Fruit fly (Drosophila melanogaster) whole organism, prepupa: ENCODE results near the gene Bacc.

Experiments
- CG10631 ChIP-seq: fragments of 200-800 bp; sonication (Bioruptor generic); optimal IDR thresholded peaks from 2 replicates; lab custom pipeline; 2016; ENCODE audit warnings: missing biosample characterization, missing genetic modification characterization
- CG10669 ChIP-seq: fragments of 200-800 bp; sonication (Bioruptor generic); optimal IDR thresholded peaks from 3 replicates; lab custom pipeline; 2018; ENCODE audit warnings: missing biosample characterization, mild to moderate bottlenecking, missing genetic modification characterization, moderate library complexity
- CG11294 ChIP-seq: fragments of 200-800 bp; sonication (Bioruptor generic); IDR thresholded peaks from 2 replicates; pipeline ENCODE4 v1.3.6; 2022; ENCODE audit warnings: missing biosample characterization, missing genetic modification characterization
- CG11762 ChIP-seq: fragments of 200-800 bp; sonication (Bioruptor generic); optimal IDR thresholded peaks from 3 replicates; lab custom pipeline; 2016; ENCODE audit warnings: missing biosample characterization, missing genetic modification characterization; ENCODE audit not compliant: insufficient read depth
- CG15336 ChIP-seq: fragments of 200-800 bp; sonication (Bioruptor generic); IDR thresholded peaks from 2 replicates; pipeline ENCODE4 v1.3.6; 2022; ENCODE audit warnings: missing biosample characterization, missing genetic modification characterization
- CG1621 ChIP-seq: fragments of 200-800 bp; sonication (Bioruptor generic); optimal IDR thresholded peaks from 3 replicates; lab custom pipeline; 2018; ENCODE audit warnings: missing biosample characterization, mild to moderate bottlenecking, missing genetic modification characterization
- CG3032 ChIP-seq: fragments of 200-800 bp; optimal IDR thresholded peaks from 2 replicates; lab custom pipeline; 2019; ENCODE audit warnings: missing biosample characterization, mild to moderate bottlenecking, missing genetic modification characterization, moderate library complexity
- CG31627 ChIP-seq: fragments of 200-800 bp; sonication (Bioruptor generic); optimal IDR thresholded peaks from 3 replicates; lab custom pipeline; 2016; ENCODE audit warnings: missing biosample characterization, missing genetic modification characterization
- CG32006 ChIP-seq: fragments of 200-800 bp; sonication (Bioruptor generic); optimal IDR thresholded peaks from 3 replicates; lab custom pipeline; 2017; ENCODE audit warnings: missing biosample characterization, mild to moderate bottlenecking, missing genetic modification characterization
- CG34406 ChIP-seq: fragments of 200-800 bp; sonication (Bioruptor generic); optimal IDR thresholded peaks from 3 replicates; lab custom pipeline; 2016; ENCODE audit warnings: missing biosample characterization, missing genetic modification characterization
- CG3919 ChIP-seq: fragments of 200-800 bp; sonication (Bioruptor generic); optimal IDR thresholded peaks from 3 replicates; lab custom pipeline; 2016; ENCODE audit warnings: missing biosample characterization, missing genetic modification characterization
- CG4318 ChIP-seq: fragments of 200-800 bp; sonication (Bioruptor generic); optimal IDR thresholded peaks from 3 replicates; lab custom pipeline; 2017; ENCODE audit warnings: missing biosample characterization, mild to moderate bottlenecking, missing genetic modification characterization
- CG6163 ChIP-seq: fragments of 200-800 bp; sonication (Bioruptor generic); IDR thresholded peaks from 3 replicates; pipeline ENCODE4 v1.3.6; 2022; ENCODE audit warnings: missing biosample characterization, missing genetic modification characterization
- CG6276 ChIP-seq: fragments of 200-800 bp; sonication (Bioruptor generic); optimal IDR thresholded peaks from 2 replicates; lab custom pipeline; 2017; ENCODE audit warnings: missing biosample characterization, mild to moderate bottlenecking, missing genetic modification characterization
- CG6792 ChIP-seq: fragments of 200-800 bp; sonication (Bioruptor generic); optimal IDR thresholded peaks from 3 replicates; lab custom pipeline; 2016; ENCODE audit warnings: missing biosample characterization, missing genetic modification characterization
- CG6808 ChIP-seq: fragments of 200-800 bp; sonication (Bioruptor generic); optimal IDR thresholded peaks from 3 replicates; lab custom pipeline; 2017; ENCODE audit warnings: missing biosample characterization, missing genetic modification characterization, mild to moderate bottlenecking, moderate library complexity, missing genetic modification reagents
- CG7368 ChIP-seq: fragments of 200-800 bp; sonication (Bioruptor generic); optimal IDR thresholded peaks from 3 replicates; lab custom pipeline; 2016; ENCODE audit warnings: missing biosample characterization, missing genetic modification characterization
- CG9139 ChIP-seq: fragments of 200-800 bp; sonication (Bioruptor generic); optimal IDR thresholded peaks from 3 replicates; lab custom pipeline; 2017; ENCODE audit warnings: missing biosample characterization, mild to moderate bottlenecking, missing genetic modification characterization
- Eip75B ChIP-seq: fragments of 200-800 bp; sonication (Bioruptor generic); optimal IDR thresholded peaks from 3 replicates; lab custom pipeline; 2016; ENCODE audit warnings: missing biosample characterization, missing genetic modification characterization
- Eip78C ChIP-seq: fragments of 200-800 bp; sonication (Bioruptor generic); peaks from one replicate; lab custom pipeline; 2016; ENCODE audit warnings: missing biosample characterization, missing genetic modification characterization
- Eip93F ChIP-seq: fragments of 200-800 bp; sonication (Bioruptor generic); optimal IDR thresholded peaks from 2 replicates; lab custom pipeline; 2016; ENCODE audit warnings: missing biosample characterization, mild to moderate bottlenecking, missing genetic modification characterization
- Ets21C ChIP-seq: fragments of 200-800 bp; sonication (Bioruptor generic); optimal IDR thresholded peaks from 3 replicates; lab custom pipeline; 2016; ENCODE audit warnings: missing biosample characterization, missing genetic modification characterization
- Ets96B ChIP-seq: fragments of 200-800 bp; optimal IDR thresholded peaks from 2 replicates; lab custom pipeline; 2019; ENCODE audit warnings: missing biosample characterization, mild to moderate bottlenecking, missing genetic modification characterization, moderate library complexity
- Gug ChIP-seq: fragments of 200-800 bp; sonication (Bioruptor generic); IDR thresholded peaks from 2 replicates; pipeline ENCODE4 v1.3.6; 2022; ENCODE audit warnings: missing biosample characterization, missing genetic modification characterization
- Hr38 ChIP-seq: sonication (Bioruptor generic); optimal IDR thresholded peaks from 2 replicates; lab custom pipeline; 2016; ENCODE audit warnings: missing biosample characterization, missing genetic modification characterization
- Hr39 ChIP-seq: fragments of 200-800 bp; sonication (Bioruptor generic); optimal IDR thresholded peaks from 2 replicates; lab custom pipeline; 2016; ENCODE audit warnings: missing biosample characterization, missing genetic modification characterization
- Lpt ChIP-seq: fragments of 200-800 bp; sonication (Bioruptor generic); optimal IDR thresholded peaks from 3 replicates; lab custom pipeline; 2016; ENCODE audit warnings: missing biosample characterization, missing genetic modification characterization
- Smox ChIP-seq: fragments of 200-800 bp; sonication (Bioruptor generic); optimal IDR thresholded peaks from 3 replicates; lab custom pipeline; 2016; ENCODE audit warnings: missing biosample characterization, missing genetic modification characterization
- Sox14 ChIP-seq: fragments of 200-800 bp; sonication (Bioruptor generic); optimal IDR thresholded peaks from 3 replicates; lab custom pipeline; 2016; ENCODE audit warnings: missing biosample characterization, missing genetic modification characterization
- Sox15 ChIP-seq: fragments of 200-800 bp; sonication (Bioruptor generic); optimal IDR thresholded peaks from 3 replicates; lab custom pipeline; 2016; ENCODE audit warnings: missing biosample characterization, missing genetic modification characterization
- achi ChIP-seq: fragments of 200-800 bp; sonication (Bioruptor generic); optimal IDR thresholded peaks from 3 replicates; lab custom pipeline; 2016; ENCODE audit warnings: missing biosample characterization, missing genetic modification characterization
- dac ChIP-seq: fragments of 200-800 bp; sonication (Bioruptor generic); optimal IDR thresholded peaks from 2 replicates; lab custom pipeline; 2017; ENCODE audit warnings: missing biosample characterization, mild to moderate bottlenecking, missing genetic modification characterization
- dsx ChIP-seq: fragments of 200-800 bp; optimal IDR thresholded peaks from 3 replicates; lab custom pipeline; 2019; ENCODE audit warnings: missing biosample characterization, mild to moderate bottlenecking, missing genetic modification characterization, moderate library complexity; ENCODE audit not compliant: poor library complexity, severe bottlenecking
- eg ChIP-seq: fragments of 200-800 bp; sonication (Bioruptor generic); IDR thresholded peaks from 3 replicates; pipeline ENCODE4 v1.3.6; 2022; ENCODE audit warnings: missing biosample characterization, missing genetic modification characterization
- fd85E ChIP-seq: fragments of 200-800 bp; sonication (Bioruptor generic); optimal IDR thresholded peaks from 3 replicates; lab custom pipeline; 2016; ENCODE audit warnings: missing biosample characterization, missing genetic modification characterization
- pdm3 ChIP-seq: fragments of 200-800 bp; sonication (Bioruptor generic); optimal IDR thresholded peaks from 3 replicates; lab custom pipeline; 2016; ENCODE audit warnings: missing biosample characterization, missing genetic modification characterization
- salr ChIP-seq, 2 experiments: fragments of 200-800 bp; sonication (Bioruptor generic); optimal IDR thresholded peaks; 3 replicates each; lab custom pipeline; 2016 to 2018; ENCODE audit warnings: missing biosample characterization in 2 of 2, missing genetic modification characterization in 2 of 2, mild to moderate bottlenecking in 1 of 2
- spab ChIP-seq: fragments of 200-800 bp; sonication (Bioruptor generic); optimal IDR thresholded peaks from 2 replicates; lab custom pipeline; 2017; ENCODE audit warnings: missing biosample characterization, mild to moderate bottlenecking, missing genetic modification characterization, missing genetic modification reagents
- ss ChIP-seq, 2 experiments: fragments of 200-800 bp; sonication (Bioruptor generic); optimal IDR thresholded peaks; 2 replicates in 1 of 2; 3 replicates in 1 of 2; lab custom pipeline; 2017 to 2018; ENCODE audit warnings: mild to moderate bottlenecking in 2 of 2, missing biosample characterization in 2 of 2, missing genetic modification characterization in 2 of 2, moderate library complexity in 1 of 2
- svp ChIP-seq: fragments of 200-800 bp; sonication (Bioruptor generic); peaks from one replicate; lab custom pipeline; 2016; ENCODE audit warnings: missing biosample characterization, missing genetic modification characterization

Bacc gene

dm6 chr2L:2734215-2734614 lies 18.0 kb upstream of the Bacc start (continued):
- peak; percentile 64 for TF ChIP-seq Ets21C
- TF ChIP-seq CG4318 (GFP tag; lab: Kevin White, UChicago) = peak; percentile 59
- peak; percentile 79 for TF ChIP-seq CG1621 (tag; lab: Kevin White, UChicago)
- peak; percentile 79 for TF ChIP-seq CG31627 (GFP tag; lab: Kevin White, UChicago)
- TF ChIP-seq CG11762 (GFP tag; lab: Kevin White, UChicago) = peak; percentile 77
- TF ChIP-seq fd85E = no peak
- TF ChIP-seq CG6808 (GFP tag; lab: Kevin White, UChicago) = peak; percentile 91
- TF ChIP-seq dsx (GFP tag; lab: Kevin White, UChicago) = peak; percentile 82
- peak; percentile 82 for TF ChIP-seq CG15336 (GFP tag; lab: Robert Waterston, UW)
- TF ChIP-seq Hr39 (GFP tag; lab: Kevin White, UChicago) = peak; percentile 78
- no peak for TF ChIP-seq Hr38 (GFP tag; lab: Kevin White, UChicago)
- peak; percentile 66 for TF ChIP-seq CG34406
- peak; percentile 82 for TF ChIP-seq CG9139
- TF ChIP-seq CG10669 (GFP tag; lab: Kevin White, UChicago) = peak; percentile 91
- peak; percentile 76 for TF ChIP-seq eg (GFP tag; lab: Robert Waterston, UW)
- TF ChIP-seq CG6163 (GFP tag; lab: Robert Waterston, UW) = peak; percentile 76

- TF ChIP-seq svp (GFP tag; lab: Kevin White, UChicago) = no peak
- peak; percentile 5 for TF ChIP-seq CG3919
- TF ChIP-seq Eip78C (GFP tag; lab: Kevin White, UChicago) = peak; percentile 72
- TF ChIP-seq CG6792 (GFP tag; lab: Kevin White, UChicago) = no peak
- TF ChIP-seq Ets21C = no peak
- TF ChIP-seq CG11294 (GFP tag; lab: Robert Waterston, UW) = 0 out of 2 replicates have a peak, but pooled peaks have one; percentile 15
- peak; percentile 6 for TF ChIP-seq achi (GFP tag; lab: Kevin White, UChicago)
- TF ChIP-seq CG10631 (GFP tag; lab: Kevin White, UChicago) = peak; percentile 40
- peak; percentile 3 for TF ChIP-seq spab (GFP tag; lab: Kevin White, UChicago)
- TF ChIP-seq Eip75B = no peak
- no peak for TF ChIP-seq CG11762 (GFP tag; lab: Kevin White, UChicago)
- TF ChIP-seq pdm3 (GFP tag; lab: Kevin White, UChicago) = peak; percentile 17
- TF ChIP-seq Ets96B = no peak
- TF ChIP-seq CG32006 (GFP tag; lab: Kevin White, UChicago) = peak; percentile 32
- peak in 1 of 2 experiments; percentile 4 for TF ChIP-seq salr (GFP tag; optimal IDR thresholded peaks at IDR 0.05; lab: Kevin White, UChicago)
- peak; percentile 11 for TF ChIP-seq CG1621 (tag; lab: Kevin White, UChicago)
- peak; percentile 30 for TF ChIP-seq CG10669 (GFP tag; lab: Kevin White, UChicago)
- TF ChIP-seq, all 60 proteins: peak for 11
Measured at dm6 chr2L:2734946-2735345, 17.3 kb upstream of the Bacc start.

- TF ChIP-seq CG11294 (GFP tag; lab: Robert Waterston, UW) (no peak), eg (GFP tag; lab: Robert Waterston, UW) (no peak), ss (GFP tag; optimal IDR thresholded peaks at IDR 0.05; lab: Kevin White, UChicago) (no peak), CG6163 (GFP tag; lab: Robert Waterston, UW) (peak; percentile 51; the same call in 2 of the 3 replicates), Lpt (GFP tag; lab: Kevin White, UChicago) (no peak), dac (GFP tag; lab: Kevin White, UChicago) (no peak), svp (GFP tag; lab: Kevin White, UChicago) (no peak)
Measured at dm6 chr2L:2735539-2735938, 16.7 kb upstream of the Bacc start.

dm6 chr2L:2737561-2737960 lies 14.7 kb upstream of the Bacc start:
- TF ChIP-seq Ets96B (no peak), CG11294 (GFP tag; lab: Robert Waterston, UW) (no peak), Smox (GFP tag; lab: Kevin White, UChicago) (no peak), Gug (GFP tag; lab: Robert Waterston, UW) (no peak), CG3032 (tag; lab: Kevin White, UChicago) (no peak), Sox14 (GFP tag; lab: Kevin White, UChicago) (no peak), CG9139 (no peak), Hr38 (GFP tag; lab: Kevin White, UChicago) (no peak), Sox15 (GFP tag; lab: Kevin White, UChicago) (no peak), CG6276 (GFP tag; lab: Kevin White, UChicago) (no peak), CG7368 (GFP tag; lab: Kevin White, UChicago) (no peak), CG11762 (GFP tag; lab: Kevin White, UChicago) (no peak), CG15336 (GFP tag; lab: Robert Waterston, UW) (no peak), Eip93F (GFP tag; lab: Kevin White, UChicago) (no peak), CG6808 (GFP tag; lab: Kevin White, UChicago) (no peak), dsx (GFP tag; lab: Kevin White, UChicago) (no peak)
